Fruit fly (Drosophila melanogaster): ENCODE results near the gene Notum.

DNA sequence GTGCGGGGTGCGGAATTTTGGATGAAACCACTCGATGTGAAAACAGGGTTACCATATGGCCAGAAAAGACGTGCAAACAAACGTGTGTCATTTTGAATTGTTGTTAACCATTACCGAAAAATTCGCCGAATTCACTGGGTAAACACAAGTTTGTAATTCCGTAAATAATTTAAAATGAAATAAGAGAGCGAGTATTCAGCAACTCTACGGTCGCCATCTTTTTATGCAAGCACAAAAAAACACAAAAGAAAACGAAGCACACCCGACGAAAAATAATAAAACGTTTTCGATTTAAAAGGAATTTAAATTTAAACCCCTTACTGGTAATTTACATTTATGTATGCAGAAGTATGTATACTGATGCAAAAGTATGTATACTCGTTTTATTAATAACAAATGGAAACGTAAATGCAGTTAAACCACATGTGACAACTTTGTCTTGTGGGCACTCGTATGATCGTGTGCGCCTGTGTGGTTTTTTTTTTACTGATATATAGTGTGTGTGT is 22.6 kb downstream of the Notum start:
- no peak for TF ChIP-seq pan (optimal IDR thresholded peaks at IDR 0.05)
- TF ChIP-seq usp (GFP tag; optimal IDR thresholded peaks at IDR 0.05) = no peak
